Worm (Caenorhabditis elegans) whole organism, L3 larva: ENCODE measurements around the gene Y43C5B.3.

Experiments used
- R02D3.7 ChIP-seq: fragments of 150-350 bp; optimal IDR thresholded peaks from 2 replicates; lab custom pipeline; 2014; ENCODE audit warnings: missing biosample characterization, missing genetic modification characterization
- aly-2 ChIP-seq: fragments of 150-350 bp; optimal IDR thresholded peaks from 2 replicates; lab custom pipeline; 2014; ENCODE audit warnings: missing biosample characterization, missing genetic modification characterization
- ceh-82 ChIP-seq: fragments of 150-350 bp; optimal IDR thresholded peaks from 2 replicates; lab custom pipeline; 2014; ENCODE audit warnings: missing biosample characterization, missing genetic modification characterization
- egl-27 ChIP-seq: sonication (generic microtip); optimal IDR thresholded peaks from 4 replicates; lab custom pipeline; 2017; ENCODE audit warnings: missing biosample characterization, missing genetic modification reagents, missing genetic modification characterization
- elt-2 ChIP-seq: sonication (generic microtip); optimal IDR thresholded peaks from 2 replicates; lab custom pipeline; 2016; ENCODE audit warnings: missing genetic modification reagents, mild to moderate bottlenecking, missing genetic modification characterization, missing compliant biosample characterization
- nfya-1 ChIP-seq: sonication (generic microtip); optimal IDR thresholded peaks from 2 replicates; lab custom pipeline; 2017; ENCODE audit warnings: missing genetic modification characterization, mild to moderate bottlenecking, missing compliant biosample characterization, antibody characterized with exemption, moderate library complexity; ENCODE audit not compliant: insufficient read depth
- nhr-11 ChIP-seq: fragments of 150-350 bp; optimal IDR thresholded peaks from 2 replicates; lab custom pipeline; 2014; ENCODE audit warnings: missing biosample characterization, missing genetic modification characterization
- nhr-23 ChIP-seq: fragments of 150-350 bp; optimal IDR thresholded peaks from 2 replicates; lab custom pipeline; 2014; ENCODE audit warnings: missing biosample characterization, missing genetic modification reagents, missing genetic modification characterization
- nhr-25 ChIP-seq: sonication (generic microtip); optimal IDR thresholded peaks from 2 replicates; lab custom pipeline; 2017; ENCODE audit warnings: missing biosample characterization, missing genetic modification characterization
- nhr-28 ChIP-seq: fragments of 150-350 bp; optimal IDR thresholded peaks from 2 replicates; lab custom pipeline; 2014; ENCODE audit warnings: missing biosample characterization, missing genetic modification characterization
- nhr-67 ChIP-seq: fragments of 150-350 bp; optimal IDR thresholded peaks from 2 replicates; lab custom pipeline; 2014; ENCODE audit warnings: missing biosample characterization, missing genetic modification characterization
- pha-4 ChIP-seq: fragments of 150-350 bp; optimal IDR thresholded peaks from 2 replicates; lab custom pipeline; 2014; ENCODE audit warnings: missing biosample characterization, missing genetic modification reagents, missing genetic modification characterization
- ztf-4 ChIP-seq: fragments of 150-350 bp; optimal IDR thresholded peaks from 2 replicates; lab custom pipeline; 2014; ENCODE audit warnings: missing biosample characterization, missing genetic modification characterization

- no peak for TF ChIP-seq pha-4 (tag; lab: Kevin White, UChicago)
- no peak for TF ChIP-seq ceh-82
- TF ChIP-seq nhr-11 (tag; lab: Kevin White, UChicago) = no peak
- no peak for TF ChIP-seq nfya-1 (tag; lab: Kevin White, UChicago)
- no peak for TF ChIP-seq nhr-25 (tag; lab: Kevin White, UChicago)
- no peak for TF ChIP-seq nhr-23 (tag; lab: Kevin White, UChicago)
- no peak for TF ChIP-seq elt-2
- TF ChIP-seq nhr-67 (tag; lab: Kevin White, UChicago) = no peak
- TF ChIP-seq R02D3.7 (tag; lab: Kevin White, UChicago) = no peak
- no peak for TF ChIP-seq ztf-4
- TF ChIP-seq egl-27 (tag; lab: Kevin White, UChicago) = no peak
- TF ChIP-seq aly-2 (tag; lab: Kevin White, UChicago) = no peak
- TF ChIP-seq nhr-28 = no peak
Measured at ce11 chrIV:10311115-10311514, 39.3 kb upstream of the Y43C5B.3 start.
